Worm (Caenorhabditis elegans) whole organism, late embryonic: ENCODE measurements around the gene Y73B6BL.12.

Experiments used
- C08G9.2 ChIP-seq: sonication (generic microtip); optimal IDR thresholded peaks from 2 replicates; lab custom pipeline; 2016; ENCODE audit warnings: mild to moderate bottlenecking, missing genetic modification characterization, moderate library complexity, missing compliant biosample characterization
- C38D4.7 ChIP-seq: fragments of 200-800 bp; sonication (Bioruptor generic); optimal IDR thresholded peaks from 2 replicates; lab custom pipeline; 2018; ENCODE audit warnings: mild to moderate bottlenecking, missing genetic modification characterization, moderate library complexity, missing compliant biosample characterization
- F13H6.1 ChIP-seq: sonication (generic microtip); optimal IDR thresholded peaks from 2 replicates; lab custom pipeline; 2016; ENCODE audit warnings: missing genetic modification characterization, missing compliant biosample characterization
- K09A11.1 ChIP-seq: sonication (generic microtip); optimal IDR thresholded peaks from 2 replicates; lab custom pipeline; 2017; ENCODE audit warnings: antibody characterized with exemption, mild to moderate bottlenecking, missing genetic modification characterization, missing compliant biosample characterization; ENCODE audit not compliant: insufficient read depth
- T23F11.4 ChIP-seq: fragments of 200-800 bp; sonication (Bioruptor generic); optimal IDR thresholded peaks from 2 replicates; lab custom pipeline; 2018; ENCODE audit warnings: mild to moderate bottlenecking, missing genetic modification characterization, missing compliant biosample characterization
- ahr-1 ChIP-seq: sonication (generic microtip); optimal IDR thresholded peaks from 2 replicates; lab custom pipeline; 2016; ENCODE audit warnings: missing genetic modification characterization, missing compliant biosample characterization
- ama-1 ChIP-seq: fragments of 150-350 bp; optimal IDR thresholded peaks from 2 replicates; lab custom pipeline; 2014
- ceh-14 ChIP-seq: sonication (generic microtip); optimal IDR thresholded peaks from 2 replicates; lab custom pipeline; 2016; ENCODE audit warnings: missing genotype, missing genetic modification characterization, missing compliant biosample characterization
- ceh-18 ChIP-seq: sonication (generic microtip); optimal IDR thresholded peaks from 2 replicates; lab custom pipeline; 2016; ENCODE audit warnings: missing genetic modification characterization, missing compliant biosample characterization
- ceh-2 ChIP-seq: sonication (generic microtip); optimal IDR thresholded peaks from 2 replicates; lab custom pipeline; 2016; ENCODE audit warnings: missing genotype, missing genetic modification characterization, missing compliant biosample characterization
- ceh-24 ChIP-seq: sonication (generic microtip); optimal IDR thresholded peaks from 2 replicates; lab custom pipeline; 2016; ENCODE audit warnings: mild to moderate bottlenecking, missing genetic modification characterization, missing compliant biosample characterization
- ceh-31 ChIP-seq: sonication (generic microtip); optimal IDR thresholded peaks from 2 replicates; lab custom pipeline; 2016; ENCODE audit warnings: missing genetic modification characterization, missing compliant biosample characterization
- ceh-45 ChIP-seq: fragments of 200-800 bp; sonication (Bioruptor generic); IDR thresholded peaks from 2 replicates; pipeline ENCODE4 v1.3.6; 2022; ENCODE audit warnings: missing genetic modification reagents, missing genetic modification characterization, missing compliant biosample characterization
- ceh-48 ChIP-seq: sonication (generic microtip); optimal IDR thresholded peaks from 2 replicates; lab custom pipeline; 2016; ENCODE audit warnings: missing genetic modification characterization, inconsistent platforms, missing compliant biosample characterization
- ceh-6 ChIP-seq: fragments of 200-800 bp; sonication (Bioruptor generic); optimal IDR thresholded peaks from 2 replicates; lab custom pipeline; 2018; ENCODE audit warnings: mild to moderate bottlenecking, missing genetic modification characterization, missing compliant biosample characterization
- ceh-9 ChIP-seq: sonication (generic microtip); optimal IDR thresholded peaks from 2 replicates; lab custom pipeline; 2016; ENCODE audit warnings: mild to moderate bottlenecking, missing genetic modification characterization, inconsistent platforms, missing compliant biosample characterization
- che-1 ChIP-seq: sonication (generic microtip); optimal IDR thresholded peaks from 2 replicates; lab custom pipeline; 2016; ENCODE audit warnings: mild to moderate bottlenecking, missing genetic modification characterization, missing compliant biosample characterization
- elt-2 ChIP-seq: sonication (generic microtip); optimal IDR thresholded peaks from 2 replicates; lab custom pipeline; 2016; ENCODE audit warnings: missing genetic modification reagents, missing genetic modification characterization, missing compliant biosample characterization
- elt-4 ChIP-seq: sonication (generic microtip); optimal IDR thresholded peaks from 2 replicates; lab custom pipeline; 2016; ENCODE audit warnings: missing genetic modification characterization, missing compliant biosample characterization
- ets-4 ChIP-seq: sonication (generic microtip); optimal IDR thresholded peaks from 2 replicates; lab custom pipeline; 2016; ENCODE audit warnings: missing genetic modification characterization, missing compliant biosample characterization
- eyg-1 ChIP-seq: sonication (generic microtip); optimal IDR thresholded peaks from 2 replicates; lab custom pipeline; 2016; ENCODE audit warnings: missing genotype, missing genetic modification characterization, missing compliant biosample characterization
- fkh-10 ChIP-seq: fragments of 150-350 bp; optimal IDR thresholded peaks from 2 replicates; lab custom pipeline; 2014; ENCODE audit warnings: missing biosample characterization, missing genetic modification reagents, missing genetic modification characterization
- hlh-15 ChIP-seq: sonication (generic microtip); optimal IDR thresholded peaks from 2 replicates; lab custom pipeline; 2016; ENCODE audit warnings: missing genetic modification characterization, missing compliant biosample characterization
- hlh-30 ChIP-seq: sonication (generic microtip); optimal IDR thresholded peaks from 2 replicates; lab custom pipeline; 2017; ENCODE audit warnings: antibody characterized with exemption, missing genetic modification characterization, missing compliant biosample characterization; ENCODE audit not compliant: insufficient read depth
- lin-11 ChIP-seq: fragments of 200-800 bp; sonication (Bioruptor generic); optimal IDR thresholded peaks from 2 replicates; lab custom pipeline; 2018; ENCODE audit warnings: mild to moderate bottlenecking, missing genetic modification characterization, missing compliant biosample characterization
- nhr-11 ChIP-seq: fragments of 150-350 bp; optimal IDR thresholded peaks from 2 replicates; lab custom pipeline; 2014; ENCODE audit warnings: missing biosample characterization, missing genetic modification characterization
- npax-4 ChIP-seq: sonication (generic microtip); optimal IDR thresholded peaks from 2 replicates; lab custom pipeline; 2016; ENCODE audit warnings: missing genetic modification characterization, missing compliant biosample characterization
- pha-4 ChIP-seq: fragments of 150-350 bp; optimal IDR thresholded peaks from 2 replicates; lab custom pipeline; 2018; ENCODE audit warnings: missing biosample characterization, missing genetic modification reagents, missing genetic modification characterization
- pros-1 ChIP-seq: fragments of 150-350 bp; optimal IDR thresholded peaks from 2 replicates; lab custom pipeline; 2014; ENCODE audit warnings: missing biosample characterization, missing genetic modification reagents, missing genetic modification characterization
- rnt-1 ChIP-seq: sonication (generic microtip); optimal IDR thresholded peaks from 2 replicates; lab custom pipeline; 2016; ENCODE audit warnings: missing genetic modification characterization, missing compliant biosample characterization
- sdc-2 ChIP-seq: sonication (generic microtip); optimal IDR thresholded peaks from 2 replicates; lab custom pipeline; 2016; ENCODE audit warnings: missing genotype, missing genetic modification characterization, missing compliant biosample characterization
- sox-2 ChIP-seq: fragments of 200-800 bp; sonication (Bioruptor generic); IDR thresholded peaks from 2 replicates; pipeline ENCODE4 v1.3.6; 2022; ENCODE audit warnings: missing genetic modification reagents, missing genetic modification characterization, missing compliant biosample characterization
- syd-9 ChIP-seq: sonication (generic microtip); optimal IDR thresholded peaks from 2 replicates; lab custom pipeline; 2016; ENCODE audit warnings: mild to moderate bottlenecking, missing genetic modification characterization, moderate library complexity, missing compliant biosample characterization
- tbx-7 ChIP-seq: sonication (generic microtip); optimal IDR thresholded peaks from 2 replicates; lab custom pipeline; 2016; ENCODE audit warnings: missing genotype, missing genetic modification characterization, missing compliant biosample characterization
- ttx-3 ChIP-seq: sonication (generic microtip); optimal IDR thresholded peaks from 2 replicates; lab custom pipeline; 2016; ENCODE audit warnings: missing genetic modification reagents, missing genetic modification characterization, missing compliant biosample characterization
- unc-3 ChIP-seq, 2 experiments: fragments of 200-800 bp in 1 of 2; sonication (Bioruptor generic) in 1 of 2; sonication (generic microtip) in 1 of 2; conservative IDR thresholded peaks in 1 of 2; optimal IDR thresholded peaks in 1 of 2; 2 replicates each; pipeline versions ENCODE4 v1.3.6 to Lab custom; 2016 to 2022; ENCODE audit warnings: missing compliant biosample characterization in 2 of 2, missing genetic modification characterization in 2 of 2, missing genetic modification reagents in 1 of 2
- unc-42 ChIP-seq: sonication (generic microtip); optimal IDR thresholded peaks from 2 replicates; lab custom pipeline; 2016; ENCODE audit warnings: missing genotype, missing genetic modification characterization, missing compliant biosample characterization
- unc-55 ChIP-seq: sonication (generic microtip); optimal IDR thresholded peaks from 2 replicates; lab custom pipeline; 2017; ENCODE audit warnings: missing biosample characterization, missing genetic modification reagents, missing genetic modification characterization
- zip-5 ChIP-seq: sonication (generic microtip); optimal IDR thresholded peaks from 2 replicates; lab custom pipeline; 2016; ENCODE audit warnings: missing genetic modification characterization, missing compliant biosample characterization
- ztf-16 ChIP-seq: sonication (generic microtip); optimal IDR thresholded peaks from 2 replicates; lab custom pipeline; 2017; ENCODE audit warnings: missing genetic modification characterization, missing compliant biosample characterization

The Y73B6BL.12 gene

ce11 chrIV:6335908-6336307 is 18.7 kb upstream of the Y73B6BL.12 start, which contains the start of gene mif-4:
TSS of gene mif-4 (minus strand) at chrIV:6335994.
- no peak for TF ChIP-seq ceh-2 (tag; lab: Kevin White, UChicago)
- TF ChIP-seq ceh-14: no peak
- TF ChIP-seq hlh-30 (tag; lab: Kevin White, UChicago): no peak
- no peak for TF ChIP-seq lin-11 (tag; lab: Kevin White, UChicago)
- no peak for TF ChIP-seq ceh-48 (tag; lab: Kevin White, UChicago)
- no peak for TF ChIP-seq ceh-24 (tag; lab: Kevin White, UChicago)
- no peak for TF ChIP-seq sox-2 (GFP tag; lab: Robert Waterston, UW)
- TF ChIP-seq hlh-15 (tag; lab: Kevin White, UChicago): no peak
- no peak for TF ChIP-seq npax-4 (tag; lab: Kevin White, UChicago)
- no peak for TF ChIP-seq tbx-7 (tag; lab: Kevin White, UChicago)
- TF ChIP-seq unc-55: no peak
- TF ChIP-seq fkh-10 (GFP tag; lab: Kevin White, UChicago): no peak
- no peak for TF ChIP-seq unc-42 (tag; lab: Kevin White, UChicago)
- TF ChIP-seq pha-4 (tag; lab: Kevin White, UChicago): no peak

- TF ChIP-seq ceh-6 (no peak), ceh-48 (tag; lab: Kevin White, UChicago) (no peak), ttx-3 (tag; lab: Kevin White, UChicago) (no peak), hlh-30 (tag; lab: Kevin White, UChicago) (no peak), K09A11.1 (tag; lab: Kevin White, UChicago) (no peak), ceh-9 (no peak), ceh-24 (tag; lab: Kevin White, UChicago) (no peak), ahr-1 (tag; lab: Kevin White, UChicago) (no peak), C38D4.7 (GFP tag; lab: Kevin White, UChicago) (no peak)
Observed at ce11 chrIV:6333915-6334314, 16.7 kb upstream of the Y73B6BL.12 start, which contains the start of gene blos-2. TSS of gene blos-2 (plus strand) at chrIV:6334215.

ce11 chrIV:6330790-6331189 is 13.5 kb upstream of the Y73B6BL.12 start:
- peak; percentile 56 for TF ChIP-seq elt-2 (tag; lab: Kevin White, UChicago)
- no peak for TF ChIP-seq unc-42 (tag; lab: Kevin White, UChicago)
- TF ChIP-seq rnt-1 (tag; lab: Kevin White, UChicago): peak; percentile 11
- no peak for TF ChIP-seq ets-4 (tag; lab: Kevin White, UChicago)

ce11 chrIV:6329339-6329738 is 12.1 kb upstream of the Y73B6BL.12 start, which contains the start of gene seu-1:
TSS of gene seu-1 (plus strand) at chrIV:6329639.
- no peak for TF ChIP-seq lin-11 (tag; lab: Kevin White, UChicago)
- TF ChIP-seq C08G9.2 (tag; lab: Kevin White, UChicago): no peak
- no peak for TF ChIP-seq ceh-18 (tag; lab: Kevin White, UChicago)
- no peak for TF ChIP-seq sdc-2 (tag; lab: Kevin White, UChicago)
- TF ChIP-seq zip-5 (tag; lab: Kevin White, UChicago): no peak
- no peak for TF ChIP-seq eyg-1 (tag; lab: Kevin White, UChicago)
- no peak for TF ChIP-seq syd-9
- TF ChIP-seq nhr-11 (tag; lab: Kevin White, UChicago): no peak
- TF ChIP-seq npax-4 (tag; lab: Kevin White, UChicago): no peak
- TF ChIP-seq ama-1 (lab: Kevin White, UChicago): no peak
- TF ChIP-seq T23F11.4 (GFP tag; lab: Kevin White, UChicago): no peak
- no peak for TF ChIP-seq ceh-45
- TF ChIP-seq unc-42 (tag; lab: Kevin White, UChicago): no peak
- TF ChIP-seq ceh-24 (tag; lab: Kevin White, UChicago): no peak
- no peak for TF ChIP-seq elt-4 (tag; lab: Kevin White, UChicago)

- TF ChIP-seq F13H6.1 (no peak), ceh-14 (no peak), ceh-6 (no peak), che-1 (tag; lab: Kevin White, UChicago) (no peak), npax-4 (tag; lab: Kevin White, UChicago) (no peak), unc-42 (tag; lab: Kevin White, UChicago) (no peak), ceh-31 (tag; lab: Kevin White, UChicago) (no peak), unc-3 (GFP tag; conservative IDR thresholded peaks at IDR 0.05; lab: Robert Waterston, UW) (no peak), unc-3 (tag; optimal IDR thresholded peaks at IDR 0.05; lab: Kevin White, UChicago) (no peak), ztf-16 (tag; lab: Kevin White, UChicago) (no peak), pros-1 (tag; lab: Kevin White, UChicago) (no peak)
Observed at ce11 chrIV:6328198-6328597, 10.9 kb upstream of the Y73B6BL.12 start.
